Fruit fly (Drosophila melanogaster): ENCODE data around the gene Dpck.

Gene Dpck

dm6 chr3R:7075712-7076183, 6.2 kb upstream of the Dpck start (continued):
- TF ChIP-seq ssp (GFP tag; IDR thresholded peaks at IDR 0.05) (no peak), Opbp (GFP tag; IDR thresholded peaks at IDR 0.05; ENCODE audit: partially characterized antibody) (no peak), CG1647 (GFP tag; optimal IDR thresholded peaks at IDR 0.05) (peak; percentile 86), CG13894 (tag; optimal IDR thresholded peaks at IDR 0.05) (peak; percentile 87), pnt (GFP tag; optimal IDR thresholded peaks at IDR 0.05) (peak; percentile 73), CG7357 (GFP tag; IDR thresholded peaks at IDR 0.05) (peak; percentile 59; the same call in 2 of the 3 replicates), pan (optimal IDR thresholded peaks at IDR 0.05) (no peak), pan (GFP tag; optimal IDR thresholded peaks at IDR 0.05 in 1 of 2, IDR thresholded peaks at IDR 0.05 in 1 of 2) (no peak), Six4 (GFP tag; optimal IDR thresholded peaks at IDR 0.05) (peak; percentile 89), tap (tag; optimal IDR thresholded peaks at IDR 0.05) (peak; percentile 90), CG9215 (GFP tag; IDR thresholded peaks at IDR 0.05) (no peak), CG7372 (GFP tag; IDR thresholded peaks at IDR 0.05) (no peak), CG3065 (GFP tag; optimal IDR thresholded peaks at IDR 0.05) (peak; percentile 42), stwl (tag; optimal IDR thresholded peaks at IDR 0.05) (peak; percentile 34), CG9932 (GFP tag; IDR thresholded peaks at IDR 0.05) (no peak), so (GFP tag; IDR thresholded peaks at IDR 0.05) (no peak), tll (GFP tag; optimal IDR thresholded peaks at IDR 0.05) (peak; percentile 21 to 84), abd-A (tag; optimal IDR thresholded peaks at IDR 0.05) (peak; percentile 0), bsh (GFP tag; optimal IDR thresholded peaks at IDR 0.05) (peak; percentile 63 to 93), CG2889 (GFP tag; IDR thresholded peaks at IDR 0.05) (no peak), Hsf (GFP tag; optimal IDR thresholded peaks at IDR 0.05) (peak; percentile 91), dan (GFP tag; IDR thresholded peaks at IDR 0.05) (no peak), hbn (GFP tag; IDR thresholded peaks at IDR 0.05; ENCODE audit: partially characterized antibody) (no peak), danr (GFP tag; IDR thresholded peaks at IDR 0.05) (no peak), fd3F (GFP tag; optimal IDR thresholded peaks at IDR 0.05) (peak; percentile 73), CG2875 (GFP tag; optimal IDR thresholded peaks at IDR 0.05) (peak; percentile 75), ATbp (GFP tag; optimal IDR thresholded peaks at IDR 0.05) (peak; percentile 91), Bgb (GFP tag; IDR thresholded peaks at IDR 0.05; ENCODE audit: partially characterized antibody) (no peak), CG17829 (tag; optimal IDR thresholded peaks at IDR 0.05) (peak; percentile 92), CG16815 (GFP tag; optimal IDR thresholded peaks at IDR 0.05) (peak; percentile 78), btn (GFP tag; optimal IDR thresholded peaks at IDR 0.05) (peak; percentile 76), CG31365 (tag; optimal IDR thresholded peaks at IDR 0.05) (peak; percentile 54), z (GFP tag; IDR thresholded peaks at IDR 0.05) (no peak), CG1024 (GFP tag; IDR thresholded peaks at IDR 0.05) (no peak), zen2 (GFP tag; IDR thresholded peaks at IDR 0.05; ENCODE audit: partially characterized antibody) (no peak), wek (GFP tag; optimal IDR thresholded peaks at IDR 0.05) (peak; percentile 22), trem (tag; optimal IDR thresholded peaks at IDR 0.05) (peak; percentile 82), CG13624 (GFP tag; optimal IDR thresholded peaks at IDR 0.05) (peak; percentile 90), CG13296 (GFP tag; optimal IDR thresholded peaks at IDR 0.05) (peak; percentile 88), Tbp (GFP tag; optimal IDR thresholded peaks at IDR 0.05) (no peak), vfl (GFP tag; optimal IDR thresholded peaks at IDR 0.05) (peak; percentile 76), dmrt99B (tag; optimal IDR thresholded peaks at IDR 0.05) (peak; percentile 94), psq (GFP tag; optimal IDR thresholded peaks at IDR 0.05) (peak; percentile 46), ab (GFP tag; optimal IDR thresholded peaks at IDR 0.05) (peak; percentile 71), twi (tag; optimal IDR thresholded peaks at IDR 0.05) (peak; percentile 58), ftz-f1 (GFP tag; optimal IDR thresholded peaks at IDR 0.05) (no peak), CG13287 (GFP tag; IDR thresholded peaks at IDR 0.05; ENCODE audit: partially characterized antibody) (no peak), Mrtf (GFP tag; IDR thresholded peaks at IDR 0.05) (no peak), CG2678 (tag; optimal IDR thresholded peaks at IDR 0.05) (peak; percentile 94), chn (GFP tag; optimal IDR thresholded peaks at IDR 0.05) (peak; percentile 88), CG3281 (GFP tag; optimal IDR thresholded peaks at IDR 0.05) (peak; percentile 89)

Data from whole organism, embryonic.